Fruit fly (Drosophila melanogaster) whole organism, embryonic: Measurements from ENCODE around the gene FRG1.

ENCODE experiments used
- B-H1 ChIP-seq: fragments of 200-800 bp; sonication (Bioruptor generic); IDR thresholded peaks from 3 replicates; pipeline ENCODE4 v1.3.6; 2022; ENCODE audit warnings: missing biosample characterization, missing genetic modification characterization
- CG10959 ChIP-seq: fragments of 200-800 bp; sonication (Bioruptor generic); IDR thresholded peaks from 2 replicates; pipeline ENCODE4 v1.3.6; 2022; ENCODE audit warnings: missing biosample characterization, missing genetic modification characterization
- CG10979 ChIP-seq: fragments of 200-800 bp; sonication (Bioruptor generic); optimal IDR thresholded peaks from 2 replicates; lab custom pipeline; 2018; ENCODE audit warnings: missing biosample characterization, mild to moderate bottlenecking, missing genetic modification characterization, moderate library complexity
- CG11560 ChIP-seq: fragments of 200-800 bp; sonication (Bioruptor generic); IDR thresholded peaks from 3 replicates; pipeline ENCODE4 v1.3.6; 2022; ENCODE audit warnings: missing biosample characterization, missing genetic modification characterization
- CG15514 ChIP-seq: fragments of 200-800 bp; sonication (Bioruptor generic); optimal IDR thresholded peaks from 3 replicates; lab custom pipeline; 2017; ENCODE audit warnings: missing biosample characterization, missing genetic modification characterization, mild to moderate bottlenecking, moderate library complexity, missing genetic modification reagents
- CG15601 ChIP-seq: fragments of 200-800 bp; sonication (Bioruptor generic); optimal IDR thresholded peaks from 3 replicates; lab custom pipeline; 2019; ENCODE audit warnings: missing biosample characterization, mild to moderate bottlenecking, missing genetic modification characterization, moderate library complexity
- CG15696 ChIP-seq: fragments of 200-800 bp; sonication (Bioruptor generic); optimal IDR thresholded peaks from 2 replicates; lab custom pipeline; 2019; ENCODE audit warnings: missing biosample characterization, mild to moderate bottlenecking, missing genetic modification characterization, moderate library complexity
- CG16863 ChIP-seq: fragments of 200-800 bp; sonication (Bioruptor generic); optimal IDR thresholded peaks from 3 replicates; lab custom pipeline; 2016; ENCODE audit warnings: missing biosample characterization, missing genetic modification characterization
- CG17328 ChIP-seq: fragments of 200-800 bp; sonication (Bioruptor generic); IDR thresholded peaks from 2 replicates; pipeline ENCODE4 v1.3.6; 2022; ENCODE audit warnings: missing biosample characterization, missing genetic modification characterization
- CG17361 ChIP-seq: fragments of 200-800 bp; sonication (Bioruptor generic); IDR thresholded peaks from 3 replicates; pipeline ENCODE4 v1.3.6; 2022; ENCODE audit warnings: missing biosample characterization, missing genetic modification characterization
- CG17612 ChIP-seq: fragments of 200-800 bp; sonication (Bioruptor generic); IDR thresholded peaks from 2 replicates; pipeline ENCODE4 v1.3.6; 2022; ENCODE audit warnings: missing biosample characterization, missing genetic modification characterization
- CG31441 ChIP-seq: fragments of 200-800 bp; sonication (Bioruptor generic); IDR thresholded peaks from 2 replicates; pipeline ENCODE4 v1.3.6; 2022; ENCODE audit warnings: missing biosample characterization, missing genetic modification characterization
- CG34224 ChIP-seq: fragments of 200-800 bp; sonication (Bioruptor generic); IDR thresholded peaks from 3 replicates; pipeline ENCODE4 v1.3.6; 2022; ENCODE audit warnings: missing biosample characterization, missing genetic modification characterization; ENCODE audit not compliant: partially characterized antibody
- CG4360 ChIP-seq: fragments of 200-800 bp; sonication (Bioruptor generic); IDR thresholded peaks from 2 replicates; pipeline ENCODE4 v1.3.6; 2022; ENCODE audit warnings: missing biosample characterization, missing genetic modification characterization
- CG4730 ChIP-seq: fragments of 200-800 bp; sonication (Bioruptor generic); IDR thresholded peaks from 2 replicates; pipeline ENCODE4 v1.3.6; 2022; ENCODE audit warnings: missing biosample characterization, missing genetic modification characterization
- CG6175 ChIP-seq: fragments of 200-800 bp; sonication (Bioruptor generic); IDR thresholded peaks from 3 replicates; pipeline ENCODE4 v1.3.6; 2022; ENCODE audit warnings: missing biosample characterization, missing genetic modification characterization
- CG6854 ChIP-seq: fragments of 200-800 bp; sonication (Bioruptor generic); optimal IDR thresholded peaks from 3 replicates; lab custom pipeline; 2017; ENCODE audit warnings: missing biosample characterization, mild to moderate bottlenecking, missing genetic modification characterization
- CG8281 ChIP-seq: fragments of 200-800 bp; sonication (Bioruptor generic); optimal IDR thresholded peaks from 2 replicates; lab custom pipeline; 2018; ENCODE audit warnings: missing biosample characterization, mild to moderate bottlenecking, missing genetic modification characterization, moderate library complexity
- CG8944 ChIP-seq: fragments of 200-800 bp; sonication (Bioruptor generic); optimal IDR thresholded peaks from 3 replicates; lab custom pipeline; 2016; ENCODE audit warnings: missing biosample characterization, missing genetic modification characterization
- CG9797 ChIP-seq: fragments of 200-800 bp; sonication (Bioruptor generic); optimal IDR thresholded peaks from 3 replicates; lab custom pipeline; 2018; ENCODE audit warnings: missing biosample characterization, mild to moderate bottlenecking, missing genetic modification characterization
- Camta ChIP-seq: fragments of 200-800 bp; sonication (Bioruptor generic); optimal IDR thresholded peaks from 2 replicates; lab custom pipeline; 2016; ENCODE audit warnings: missing biosample characterization, missing genetic modification characterization
- CkIIα-i1 ChIP-seq: fragments of 200-800 bp; sonication (Bioruptor generic); IDR thresholded peaks from 2 replicates; pipeline ENCODE4 v1.3.6; 2022; ENCODE audit warnings: missing biosample characterization, missing genetic modification characterization
- CrebB ChIP-seq: fragments of 200-800 bp; sonication (Bioruptor generic); optimal IDR thresholded peaks from 3 replicates; lab custom pipeline; 2018; ENCODE audit warnings: missing biosample characterization, mild to moderate bottlenecking, missing genetic modification characterization
- Dll ChIP-seq: fragments of 200-800 bp; sonication (Bioruptor generic); IDR thresholded peaks from 4 replicates; pipeline ENCODE4 v1.3.6; 2022; ENCODE audit warnings: missing biosample characterization, missing genetic modification characterization; ENCODE audit not compliant: partially characterized antibody
- Doc3 ChIP-seq: fragments of 200-800 bp; sonication (Bioruptor generic); IDR thresholded peaks from 3 replicates; pipeline ENCODE4 v1.3.6; 2022; ENCODE audit warnings: missing biosample characterization, missing genetic modification characterization; ENCODE audit not compliant: partially characterized antibody
- H15 ChIP-seq: fragments of 200-800 bp; sonication (Bioruptor generic); IDR thresholded peaks from 3 replicates; pipeline ENCODE4 v1.3.6; 2022; ENCODE audit warnings: missing biosample characterization, missing genetic modification characterization
- Hr3 ChIP-seq: fragments of 200-800 bp; sonication (Bioruptor generic); optimal IDR thresholded peaks from 3 replicates; lab custom pipeline; 2016; ENCODE audit warnings: missing biosample characterization, missing genetic modification characterization
- Hr39 ChIP-seq: fragments of >200 bp; optimal IDR thresholded peaks from 2 replicates; lab custom pipeline; 2017
- NFAT ChIP-seq: fragments of 200-800 bp; sonication (Bioruptor generic); IDR thresholded peaks from 2 replicates; pipeline ENCODE4 v1.3.6; 2022; ENCODE audit warnings: missing biosample characterization, missing genetic modification characterization
- Nf-YC ChIP-seq: fragments of 200-800 bp; optimal IDR thresholded peaks from 3 replicates; lab custom pipeline; 2019; ENCODE audit warnings: missing biosample characterization, mild to moderate bottlenecking, missing genetic modification characterization, moderate library complexity
- Oaz ChIP-seq: fragments of 200-800 bp; sonication (Bioruptor generic); IDR thresholded peaks from 2 replicates; pipeline ENCODE4 v1.3.6; 2022; ENCODE audit warnings: missing biosample characterization, missing genetic modification characterization
- Pdp1 ChIP-seq, 2 experiments: fragments of 200-800 bp; sonication (Bioruptor generic); optimal IDR thresholded peaks; 3 replicates each; lab custom pipeline; 2016; ENCODE audit warnings: missing biosample characterization in 2 of 2, missing genetic modification characterization in 2 of 2, mild to moderate bottlenecking in 1 of 2, moderate library complexity in 1 of 2
- Ravus ChIP-seq: fragments of 200-800 bp; sonication (Bioruptor generic); IDR thresholded peaks from 2 replicates; pipeline ENCODE4 v1.3.6; 2022; ENCODE audit warnings: missing biosample characterization, missing genetic modification characterization
- Usf ChIP-seq: fragments of 200-800 bp; sonication (Bioruptor generic); optimal IDR thresholded peaks from 2 replicates; lab custom pipeline; 2017; ENCODE audit warnings: missing genotype, missing biosample characterization, missing genetic modification characterization
- crol ChIP-seq: fragments of 200-800 bp; sonication (Bioruptor generic); IDR thresholded peaks from 2 replicates; pipeline ENCODE4 v1.3.6; 2022; ENCODE audit warnings: missing biosample characterization, missing genetic modification characterization
- da ChIP-seq: fragments of 200-800 bp; sonication (Bioruptor generic); optimal IDR thresholded peaks from 2 replicates; lab custom pipeline; 2016; ENCODE audit warnings: missing biosample characterization, missing genetic modification characterization
- disco-r ChIP-seq: fragments of 200-800 bp; sonication (Bioruptor generic); optimal IDR thresholded peaks from 2 replicates; lab custom pipeline; 2016; ENCODE audit warnings: missing biosample characterization, missing genetic modification characterization
- ems ChIP-seq: fragments of 200-800 bp; sonication (Bioruptor generic); optimal IDR thresholded peaks from 3 replicates; lab custom pipeline; 2016; ENCODE audit warnings: missing biosample characterization, missing genetic modification characterization
- h ChIP-seq: fragments of >200 bp; optimal IDR thresholded peaks from 2 replicates; lab custom pipeline; 2017
- knrl ChIP-seq: fragments of 200-800 bp; sonication (Bioruptor generic); IDR thresholded peaks from 3 replicates; pipeline ENCODE4 v1.3.6; 2022; ENCODE audit warnings: missing biosample characterization, missing genetic modification characterization; ENCODE audit not compliant: partially characterized antibody
- nmo ChIP-seq: fragments of 200-800 bp; sonication (Bioruptor generic); optimal IDR thresholded peaks from 2 replicates; lab custom pipeline; 2018; ENCODE audit warnings: missing biosample characterization, mild to moderate bottlenecking, missing genetic modification characterization, moderate library complexity
- oc ChIP-seq: fragments of 200-800 bp; sonication (Bioruptor generic); optimal IDR thresholded peaks from 2 replicates; lab custom pipeline; 2018; ENCODE audit warnings: missing biosample characterization, mild to moderate bottlenecking, missing genetic modification characterization, moderate library complexity
- otp ChIP-seq: fragments of 200-800 bp; sonication (Bioruptor generic); IDR thresholded peaks from 3 replicates; pipeline ENCODE4, ENCODE4 v1.3.6; 2022; ENCODE audit warnings: missing biosample characterization, missing genetic modification characterization
- p53 ChIP-seq: fragments of 200-800 bp; sonication (Bioruptor generic); optimal IDR thresholded peaks from 2 replicates; lab custom pipeline; 2016; ENCODE audit warnings: missing biosample characterization, missing genetic modification characterization
- pros ChIP-seq: fragments of 200-800 bp; sonication (Bioruptor generic); optimal IDR thresholded peaks from 3 replicates; lab custom pipeline; 2019; ENCODE audit warnings: missing biosample characterization, mild to moderate bottlenecking, missing genetic modification characterization, moderate library complexity
- pum ChIP-seq: fragments of 200-800 bp; sonication (Bioruptor generic); optimal IDR thresholded peaks from 2 replicates; lab custom pipeline; 2016; ENCODE audit warnings: missing biosample characterization, missing genetic modification characterization
- tap ChIP-seq: fragments of 200-800 bp; optimal IDR thresholded peaks from 3 replicates; lab custom pipeline; 2019; ENCODE audit warnings: missing biosample characterization, mild to moderate bottlenecking, missing genetic modification characterization, moderate library complexity
- tio ChIP-seq: fragments of 200-800 bp; sonication (Bioruptor generic); optimal IDR thresholded peaks from 2 replicates; lab custom pipeline; 2017; ENCODE audit warnings: missing biosample characterization, missing genetic modification characterization, inconsistent platforms
- trh ChIP-seq: fragments of 200-800 bp; sonication (Bioruptor generic); optimal IDR thresholded peaks from 2 replicates; lab custom pipeline; 2016; ENCODE audit warnings: missing biosample characterization, missing genetic modification characterization
- tup ChIP-seq: fragments of 200-800 bp; sonication (Bioruptor generic); optimal IDR thresholded peaks from 2 replicates; lab custom pipeline; 2016; ENCODE audit warnings: missing biosample characterization, mild to moderate bottlenecking, missing genetic modification characterization, moderate library complexity
- unc-4 ChIP-seq: fragments of 200-800 bp; sonication (Bioruptor generic); IDR thresholded peaks from 2 replicates; pipeline ENCODE4 v1.3.6; 2022; ENCODE audit warnings: missing biosample characterization, missing genetic modification characterization; ENCODE audit not compliant: partially characterized antibody
- usp ChIP-seq: fragments of >200 bp; optimal IDR thresholded peaks from 2 replicates; lab custom pipeline; 2017; ENCODE audit warnings: missing biosample characterization, missing genetic modification characterization
- vnd ChIP-seq: fragments of 200-800 bp; sonication (Bioruptor generic); IDR thresholded peaks from 3 replicates; pipeline ENCODE4 v1.3.6; 2022; ENCODE audit warnings: missing biosample characterization, missing genetic modification characterization; ENCODE audit not compliant: partially characterized antibody

FRG1 gene

DNA sequence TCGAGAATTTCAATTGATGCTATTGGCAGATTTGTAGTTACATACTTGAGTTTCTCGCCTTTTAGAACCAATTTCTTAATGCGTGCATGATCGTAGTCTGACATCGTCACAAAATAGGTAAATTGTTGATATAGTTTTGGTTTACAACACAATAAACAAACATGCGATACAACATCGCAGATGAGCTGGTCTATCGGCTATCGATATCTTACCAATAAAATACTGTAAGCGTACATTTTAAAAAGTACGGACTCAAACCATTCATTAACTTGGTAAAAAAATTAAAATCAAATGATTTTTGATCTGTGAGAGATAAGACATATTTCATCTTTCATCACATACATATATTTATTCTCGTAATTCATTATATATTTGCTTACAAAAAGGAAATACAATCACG lies at the start of gene FRG1 (continued):
- TF ChIP-seq NFAT, result no peak
- TF ChIP-seq Ravus (GFP tag; lab: Robert Waterston, UW), result no peak
- TF ChIP-seq CG17612, result no peak
- no peak for TF ChIP-seq crol (GFP tag; lab: Robert Waterston, UW)
- no peak for TF ChIP-seq CG4730 (GFP tag; lab: Robert Waterston, UW)
- no peak for TF ChIP-seq pros (GFP tag; lab: Kevin White, UChicago)
- no peak for TF ChIP-seq da
- TF ChIP-seq p53 (GFP tag; lab: Kevin White, UChicago), result no peak
- no peak for TF ChIP-seq B-H1
- no peak for TF ChIP-seq CG10979 (tag; lab: Kevin White, UChicago)
- TF ChIP-seq CrebB (tag; lab: Kevin White, UChicago), result no peak
- no peak for TF ChIP-seq H15 (GFP tag; lab: Robert Waterston, UW)
- no peak for TF ChIP-seq CG8281 (tag; lab: Kevin White, UChicago)
- no peak for TF ChIP-seq tup (GFP tag; lab: Kevin White, UChicago)
- TF ChIP-seq otp (GFP tag; lab: Robert Waterston, UW), result no peak
- TF ChIP-seq CG6854 (GFP tag; lab: Kevin White, UChicago), result no peak
- no peak for TF ChIP-seq CG16863
- peak; percentile 9 for TF ChIP-seq nmo
- no peak for TF ChIP-seq CG8944
- TF ChIP-seq tio (GFP tag; lab: Kevin White, UChicago), result no peak
- no peak for TF ChIP-seq Oaz (GFP tag; lab: Robert Waterston, UW)
- peak; percentile 76 for TF ChIP-seq CG34224 (GFP tag; lab: Robert Waterston, UW)
- no peak for TF ChIP-seq usp (GFP tag; lab: Kevin White, UChicago)
- peak; percentile 59; the same call in 2 of the 3 replicates for TF ChIP-seq Doc3 (GFP tag; lab: Robert Waterston, UW)
- TF ChIP-seq CG31441 (GFP tag; lab: Robert Waterston, UW), result no peak
- TF ChIP-seq CG11560, result no peak
- no peak for TF ChIP-seq ems (GFP tag; lab: Kevin White, UChicago)
- no peak for TF ChIP-seq CG17328 (GFP tag; lab: Robert Waterston, UW)
- no peak for TF ChIP-seq Nf-YC (tag; lab: Kevin White, UChicago)
- peak; percentile 31 for TF ChIP-seq CG15514
- TF ChIP-seq pum, result no peak
- TF ChIP-seq CG10959 (GFP tag; lab: Robert Waterston, UW), result no peak
- TF ChIP-seq disco-r (GFP tag; lab: Kevin White, UChicago), result no peak
- no peak for TF ChIP-seq h (lab: Kevin White, UChicago)
- no peak for TF ChIP-seq CkIIα-i1 (GFP tag; lab: Robert Waterston, UW)
- TF ChIP-seq CG9797, result no peak
- TF ChIP-seq CG15696 (tag; lab: Kevin White, UChicago), result no peak
- no peak for TF ChIP-seq oc (tag; lab: Kevin White, UChicago)
- TF ChIP-seq Pdp1 (GFP tag; optimal IDR thresholded peaks at IDR 0.05; lab: Kevin White, UChicago), result no peak
- TF ChIP-seq Hr39 (lab: Kevin White, UChicago), result no peak
- peak; percentile 74; the same call in 1 of the 2 replicates for TF ChIP-seq unc-4 (GFP tag; lab: Robert Waterston, UW)
- no peak for TF ChIP-seq Hr3
- peak; percentile 76 for TF ChIP-seq Dll (GFP tag; lab: Robert Waterston, UW)
- TF ChIP-seq CG15601, result no peak
- no peak for TF ChIP-seq Camta
- no peak for TF ChIP-seq CG17361
- TF ChIP-seq vnd, result peak; percentile 61; the same call in 1 of the 3 replicates
- TF ChIP-seq CG6175 (GFP tag; lab: Robert Waterston, UW), result no peak
- TF ChIP-seq trh (GFP tag; lab: Kevin White, UChicago), result no peak
- no peak for TF ChIP-seq CG4360 (GFP tag; lab: Robert Waterston, UW)
- TF ChIP-seq knrl (GFP tag; lab: Robert Waterston, UW), result peak; percentile 64; the same call in 2 of the 3 replicates
- TF ChIP-seq Usf, result no peak
- TF ChIP-seq tap (tag; lab: Kevin White, UChicago), result no peak
